Worm (Caenorhabditis elegans) whole organism, mixed stage, embryonic: ENCODE measurements around the gene W06H8.6.

ENCODE experiments used
- M03D4.4 ChIP-seq: sonication (generic microtip); optimal IDR thresholded peaks from 2 replicates; lab custom pipeline; 2017; ENCODE audit warnings: mild to moderate bottlenecking, missing genetic modification characterization, missing compliant biosample characterization
- bed-3 ChIP-seq: fragments of 200-800 bp; sonication (Bioruptor generic); optimal IDR thresholded peaks from 3 replicates; lab custom pipeline; 2018; ENCODE audit warnings: mild to moderate bottlenecking, missing genetic modification characterization, moderate library complexity, missing compliant biosample characterization
- blmp-1 ChIP-seq: fragments of 150-350 bp; optimal IDR thresholded peaks from 2 replicates; lab custom pipeline; 2014; ENCODE audit warnings: missing biosample characterization, missing genetic modification characterization
- ceh-39 ChIP-seq: fragments of 150-350 bp; optimal IDR thresholded peaks from 2 replicates; lab custom pipeline; 2014; ENCODE audit warnings: missing biosample characterization, missing genetic modification characterization
- ceh-43 ChIP-seq: fragments of 200-800 bp; sonication (Bioruptor generic); optimal IDR thresholded peaks from 2 replicates; lab custom pipeline; 2018; ENCODE audit warnings: mild to moderate bottlenecking, missing genetic modification characterization, moderate library complexity, missing compliant biosample characterization
- ceh-83 ChIP-seq: fragments of 200-800 bp; sonication (Bioruptor generic); optimal IDR thresholded peaks from 2 replicates; lab custom pipeline; 2018; ENCODE audit warnings: mild to moderate bottlenecking, missing genetic modification characterization, missing compliant biosample characterization
- ces-1 ChIP-seq: fragments of 150-350 bp; optimal IDR thresholded peaks from 2 replicates; lab custom pipeline; 2014; ENCODE audit warnings: missing biosample characterization, missing genetic modification reagents, missing genetic modification characterization
- drap-1 ChIP-seq: fragments of 200-800 bp; sonication (Bioruptor generic); optimal IDR thresholded peaks from 3 replicates; lab custom pipeline; 2018; ENCODE audit warnings: mild to moderate bottlenecking, missing genetic modification characterization, missing compliant biosample characterization
- elt-1 ChIP-seq: sonication (generic microtip); optimal IDR thresholded peaks from 2 replicates; lab custom pipeline; 2017; ENCODE audit warnings: missing genetic modification characterization, mild to moderate bottlenecking, missing compliant biosample characterization, antibody characterized with exemption, moderate library complexity, borderline replicate concordance; ENCODE audit not compliant: insufficient read depth
- elt-3 ChIP-seq: fragments of 150-350 bp; optimal IDR thresholded peaks from 2 replicates; lab custom pipeline; 2014; ENCODE audit warnings: missing biosample characterization, missing genetic modification characterization
- flh-1 ChIP-seq: fragments of 200-800 bp; sonication (Bioruptor generic); optimal IDR thresholded peaks from 2 replicates; lab custom pipeline; 2018; ENCODE audit warnings: mild to moderate bottlenecking, missing genetic modification characterization, moderate library complexity, missing compliant biosample characterization
- ham-2 ChIP-seq: fragments of 200-800 bp; sonication (Bioruptor generic); optimal IDR thresholded peaks from 2 replicates; lab custom pipeline; 2018; ENCODE audit warnings: mild to moderate bottlenecking, missing genetic modification characterization, missing compliant biosample characterization
- hlh-1 ChIP-seq: fragments of 150-350 bp; optimal IDR thresholded peaks from 2 replicates; lab custom pipeline; 2014; ENCODE audit warnings: missing biosample characterization, missing genetic modification reagents, missing genetic modification characterization
- lin-13 ChIP-seq: fragments of 150-350 bp; optimal IDR thresholded peaks from 2 replicates; lab custom pipeline; 2014; ENCODE audit warnings: missing biosample characterization, missing genetic modification characterization
- lin-32 ChIP-seq: fragments of 200-800 bp; sonication (Bioruptor generic); optimal IDR thresholded peaks from 2 replicates; lab custom pipeline; 2018; ENCODE audit warnings: mild to moderate bottlenecking, missing genetic modification characterization, missing compliant biosample characterization
- lsy-2 ChIP-seq: fragments of 150-350 bp; optimal IDR thresholded peaks from 2 replicates; lab custom pipeline; 2014; ENCODE audit warnings: missing biosample characterization, missing genetic modification characterization
- mab-5 ChIP-seq: fragments of 150-350 bp; optimal IDR thresholded peaks from 2 replicates; lab custom pipeline; 2014; ENCODE audit warnings: missing biosample characterization, missing genetic modification characterization
- mep-1 ChIP-seq: fragments of 150-350 bp; optimal IDR thresholded peaks from 2 replicates; lab custom pipeline; 2017; ENCODE audit warnings: missing biosample characterization, missing genetic modification reagents, missing genetic modification characterization, inconsistent platforms
- mls-2 ChIP-seq: sonication (generic microtip); optimal IDR thresholded peaks from 2 replicates; lab custom pipeline; 2016; ENCODE audit warnings: mild to moderate bottlenecking, missing genetic modification characterization, moderate library complexity, missing compliant biosample characterization
- nhr-12 ChIP-seq: fragments of 150-350 bp; optimal IDR thresholded peaks from 2 replicates; lab custom pipeline; 2014; ENCODE audit warnings: missing biosample characterization, missing genetic modification characterization
- nhr-2 ChIP-seq: fragments of 150-350 bp; optimal IDR thresholded peaks from 2 replicates; lab custom pipeline; 2014; ENCODE audit warnings: missing biosample characterization, missing genetic modification characterization
- nhr-237 ChIP-seq: fragments of 150-350 bp; optimal IDR thresholded peaks from 2 replicates; lab custom pipeline; 2014; ENCODE audit warnings: missing biosample characterization, missing genetic modification characterization
- nhr-28 ChIP-seq: fragments of 150-350 bp; optimal IDR thresholded peaks from 2 replicates; lab custom pipeline; 2014; ENCODE audit warnings: missing biosample characterization, missing genetic modification characterization
- pha-4 ChIP-seq: fragments of 150-350 bp; optimal IDR thresholded peaks from 2 replicates; lab custom pipeline; 2018; ENCODE audit warnings: missing biosample characterization, missing genetic modification reagents, missing genetic modification characterization
- sem-2 ChIP-seq: fragments of 200-800 bp; sonication (Bioruptor generic); optimal IDR thresholded peaks from 2 replicates; lab custom pipeline; 2018; ENCODE audit warnings: mild to moderate bottlenecking, missing genetic modification characterization, missing compliant biosample characterization
- snpc-4 ChIP-seq: fragments of 150-350 bp; optimal IDR thresholded peaks from 2 replicates; lab custom pipeline; 2014; ENCODE audit warnings: missing biosample characterization, missing genetic modification characterization
- sptf-1 ChIP-seq: sonication (generic microtip); optimal IDR thresholded peaks from 2 replicates; lab custom pipeline; 2017; ENCODE audit warnings: mild to moderate bottlenecking, missing genetic modification characterization, moderate library complexity, missing compliant biosample characterization
- tbx-8 ChIP-seq: fragments of 200-800 bp; sonication (Bioruptor generic); optimal IDR thresholded peaks from 2 replicates; lab custom pipeline; 2018; ENCODE audit warnings: mild to moderate bottlenecking, missing genetic modification characterization, moderate library complexity, missing compliant biosample characterization
- unc-120 ChIP-seq: sonication (generic microtip); optimal IDR thresholded peaks from 2 replicates; lab custom pipeline; 2017; ENCODE audit warnings: missing genetic modification characterization, missing compliant biosample characterization; ENCODE audit not compliant: poor library complexity, severe bottlenecking
- unc-39 ChIP-seq: fragments of 150-350 bp; optimal IDR thresholded peaks from 2 replicates; lab custom pipeline; 2014; ENCODE audit warnings: missing biosample characterization, missing genetic modification characterization
- unc-62 ChIP-seq: fragments of 150-350 bp; optimal IDR thresholded peaks from 2 replicates; lab custom pipeline; 2014; ENCODE audit warnings: missing biosample characterization, missing genetic modification reagents, missing genetic modification characterization
- zip-8 ChIP-seq: fragments of 150-350 bp; optimal IDR thresholded peaks from 2 replicates; lab custom pipeline; 2014; ENCODE audit warnings: missing biosample characterization, missing genetic modification characterization
- ztf-11 ChIP-seq: fragments of 150-350 bp; optimal IDR thresholded peaks from 2 replicates; lab custom pipeline; 2014; ENCODE audit warnings: missing biosample characterization, missing genetic modification characterization

W06H8.6 gene

ce11 chrV:6259139-6259538 lies 32.3 kb upstream of the W06H8.6 start, which contains the start of gene K08B12.1:
TSS of gene K08B12.1 (plus strand) at chrV:6259367.
- TF ChIP-seq blmp-1 (peak; percentile 85), elt-3 (tag; lab: Kevin White, UChicago) (peak; percentile 46), snpc-4 (no peak), M03D4.4 (no peak), ceh-39 (no peak)

DNA sequence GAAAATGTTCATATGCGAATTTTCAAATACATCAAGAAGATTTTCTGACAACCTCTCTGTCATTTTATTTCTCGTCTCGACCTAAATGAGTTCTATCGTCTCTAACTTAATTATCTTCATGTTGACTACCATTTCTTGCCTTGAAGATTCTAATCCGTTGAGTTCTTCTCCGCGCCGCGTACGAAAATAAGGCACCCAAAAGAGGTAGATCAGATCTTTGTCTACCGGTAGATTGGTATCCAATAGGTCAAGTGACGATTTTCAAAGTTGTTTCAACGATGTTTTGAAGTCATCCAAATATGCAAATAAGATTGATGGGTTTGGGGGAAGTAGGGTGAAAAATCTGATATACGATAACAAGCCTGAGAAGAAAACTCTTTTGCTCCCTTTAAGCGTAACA lies 27.1 kb upstream of the W06H8.6 start:
- TF ChIP-seq elt-1 (tag; lab: Kevin White, UChicago) (peak; percentile 74), bed-3 (GFP tag; lab: Kevin White, UChicago) (no peak)
- TF ChIP-seq, all 35 proteins: peak for 1

DNA sequence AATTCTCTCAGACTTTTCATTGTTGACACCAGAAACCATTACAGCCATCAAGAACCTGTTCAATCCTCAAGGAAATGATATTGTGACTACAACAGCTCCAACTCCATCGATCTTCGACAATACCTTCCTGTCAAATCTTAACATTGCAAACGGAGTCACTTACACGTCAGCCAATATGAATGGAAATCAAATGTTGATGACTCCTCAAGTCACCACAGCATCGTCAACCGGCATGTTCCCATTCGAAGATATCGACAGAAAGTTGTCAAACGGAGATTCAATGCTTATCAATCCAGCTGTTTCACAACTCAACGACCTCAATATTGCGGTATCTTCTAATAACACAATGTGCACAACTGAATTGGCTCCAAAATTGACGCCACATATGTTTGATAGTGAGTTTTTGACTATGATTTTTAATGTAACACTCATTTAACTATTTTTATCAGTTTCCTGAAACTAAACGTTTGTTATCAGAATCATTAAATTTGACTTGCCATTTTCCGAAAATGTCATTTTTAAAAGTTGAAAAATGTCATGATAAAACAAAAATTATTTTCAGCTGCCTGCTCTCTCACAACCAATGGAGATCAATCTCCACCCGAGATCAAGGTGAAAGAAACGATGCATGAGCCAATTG lies 24.3 kb upstream of the W06H8.6 start:
- TF ChIP-seq ces-1 (no peak), drap-1 (GFP tag; lab: Kevin White, UChicago) (no peak), pha-4 (no peak), mep-1 (tag; lab: Kevin White, UChicago) (no peak), unc-39 (no peak), tbx-8 (GFP tag; lab: Kevin White, UChicago) (no peak), ceh-39 (no peak), unc-62 (GFP tag; lab: Kevin White, UChicago) (no peak), lin-13 (tag; lab: Kevin White, UChicago) (no peak), ceh-43 (GFP tag; lab: Kevin White, UChicago) (no peak), blmp-1 (no peak), nhr-28 (tag; lab: Kevin White, UChicago) (no peak)

DNA sequence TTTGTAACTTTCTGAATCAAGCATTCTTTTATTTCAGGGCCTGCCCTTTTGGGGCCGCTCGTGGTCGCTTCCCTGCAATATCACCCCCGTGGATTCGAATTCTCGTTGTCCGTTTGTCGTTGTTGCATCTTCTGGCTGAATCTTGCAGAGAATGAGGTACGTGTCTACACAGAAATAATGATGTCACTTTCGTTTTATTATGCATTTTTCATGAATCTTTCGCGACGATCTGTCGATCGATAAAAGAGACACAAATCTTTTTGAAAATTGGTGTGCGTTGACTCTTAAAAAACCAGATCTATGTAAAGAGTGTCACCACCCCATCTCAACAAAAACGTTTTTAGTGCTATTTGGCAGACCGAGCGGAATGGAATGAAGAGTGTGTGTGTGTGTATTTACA lies 22.3 kb upstream of the W06H8.6 start:
- no peak for TF ChIP-seq mep-1 (tag; lab: Kevin White, UChicago)
- TF ChIP-seq sem-2 (GFP tag; lab: Kevin White, UChicago), result no peak

- TF ChIP-seq drap-1 (GFP tag; lab: Kevin White, UChicago) (no peak), elt-1 (tag; lab: Kevin White, UChicago) (no peak), nhr-237 (tag; lab: Kevin White, UChicago) (no peak)
- TF ChIP-seq, all 35 proteins: peak for 0
Measured at ce11 chrV:6248714-6249113, 21.9 kb upstream of the W06H8.6 start.

ce11 chrV:6247397-6247796 lies 20.6 kb upstream of the W06H8.6 start:
- TF ChIP-seq unc-62 (GFP tag; lab: Kevin White, UChicago) (peak; percentile 35), blmp-1 (no peak), elt-3 (tag; lab: Kevin White, UChicago) (peak; percentile 79), ham-2 (GFP tag; lab: Kevin White, UChicago) (peak; percentile 10), ces-1 (no peak), elt-1 (tag; lab: Kevin White, UChicago) (peak; percentile 83)

DNA sequence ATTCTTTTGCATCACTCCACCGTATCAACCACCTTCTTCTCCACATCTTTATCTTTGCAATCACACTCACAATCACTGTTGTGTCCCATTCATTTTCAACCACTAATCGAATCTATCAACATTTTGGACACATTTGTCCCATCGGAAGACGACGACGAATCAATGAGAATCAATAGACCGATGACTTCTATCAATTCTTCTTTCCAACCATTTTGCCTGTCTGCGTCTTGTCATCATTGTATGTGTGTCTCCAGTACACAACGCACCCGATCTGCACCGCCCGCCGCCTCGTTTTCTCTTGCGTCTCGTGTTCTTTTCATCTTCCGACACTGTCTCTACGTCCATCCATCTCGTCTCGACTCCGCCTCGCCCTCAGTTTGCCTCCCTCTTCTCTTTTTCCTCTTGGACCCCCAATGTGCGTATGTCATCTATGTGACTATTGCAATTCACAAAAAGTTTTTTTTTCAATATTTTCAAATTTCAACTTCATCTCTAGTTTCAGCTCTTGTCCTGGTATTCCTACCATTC lies 19.7 kb upstream of the W06H8.6 start, which contains the start of gene dmd-7:
Gene dmd-7, plus strand, starts transcription at position 478 of the 528 bp plus-strand sequence.
- peak; percentile 54 for TF ChIP-seq hlh-1 (tag; lab: Kevin White, UChicago)
- no peak for TF ChIP-seq ham-2 (GFP tag; lab: Kevin White, UChicago)
- no peak for TF ChIP-seq snpc-4
- no peak for TF ChIP-seq ceh-83 (GFP tag; lab: Kevin White, UChicago)
- no peak for TF ChIP-seq blmp-1
- no peak for TF ChIP-seq flh-1
- TF ChIP-seq lin-32, result no peak
- TF ChIP-seq ztf-11 (tag; lab: Kevin White, UChicago), result no peak
- TF ChIP-seq unc-39, result no peak
- TF ChIP-seq M03D4.4, result no peak
- peak; percentile 81 for TF ChIP-seq nhr-237 (tag; lab: Kevin White, UChicago)
- no peak for TF ChIP-seq zip-8 (tag; lab: Kevin White, UChicago)
- TF ChIP-seq sptf-1, result no peak
- no peak for TF ChIP-seq ceh-39
- peak; percentile 24 for TF ChIP-seq unc-120 (tag; lab: Kevin White, UChicago)
- TF ChIP-seq sem-2 (GFP tag; lab: Kevin White, UChicago), result no peak
- TF ChIP-seq mab-5 (tag; lab: Kevin White, UChicago), result no peak
- peak; percentile 23 for TF ChIP-seq mep-1 (tag; lab: Kevin White, UChicago)
- no peak for TF ChIP-seq tbx-8 (GFP tag; lab: Kevin White, UChicago)
- TF ChIP-seq elt-3 (tag; lab: Kevin White, UChicago), result peak; percentile 80
- no peak for TF ChIP-seq nhr-12 (tag; lab: Kevin White, UChicago)
- no peak for TF ChIP-seq drap-1 (GFP tag; lab: Kevin White, UChicago)
- TF ChIP-seq pha-4, result peak; percentile 29
- TF ChIP-seq bed-3 (GFP tag; lab: Kevin White, UChicago), result no peak
- TF ChIP-seq lsy-2 (tag; lab: Kevin White, UChicago), result peak; percentile 39
- peak; percentile 92 for TF ChIP-seq unc-62 (GFP tag; lab: Kevin White, UChicago)
- TF ChIP-seq ces-1, result peak; percentile 61
- no peak for TF ChIP-seq nhr-28 (tag; lab: Kevin White, UChicago)
- TF ChIP-seq lin-13 (tag; lab: Kevin White, UChicago), result no peak
- peak; percentile 49 for TF ChIP-seq elt-1 (tag; lab: Kevin White, UChicago)
- peak; percentile 24 for TF ChIP-seq nhr-2 (tag; lab: Kevin White, UChicago)
- TF ChIP-seq mls-2 (tag; lab: Kevin White, UChicago), result no peak
- no peak for TF ChIP-seq ceh-43 (GFP tag; lab: Kevin White, UChicago)
